Worm (Caenorhabditis elegans): ENCODE measurements around the gene Y25C1A.14.

DNA sequence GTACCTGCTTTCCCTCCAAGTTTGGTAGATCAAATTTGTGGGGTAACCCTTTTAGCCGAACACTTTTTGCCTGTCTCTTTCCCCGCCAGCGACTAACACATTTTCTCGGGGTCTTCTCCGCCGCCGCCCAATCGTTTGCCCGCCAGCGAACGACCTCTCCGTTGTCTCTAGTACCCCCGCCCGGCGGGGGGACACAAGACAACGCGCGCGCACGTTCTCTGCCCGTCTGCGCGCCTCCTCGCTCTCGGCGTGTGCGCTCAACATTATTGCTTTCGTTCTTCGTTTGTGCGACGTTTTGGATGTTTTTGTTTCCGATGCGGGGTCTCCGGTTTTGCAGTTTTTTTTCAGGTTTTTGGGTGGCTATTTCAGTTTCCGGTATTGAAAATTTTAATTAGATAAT lies 41.2 kb downstream of the Y25C1A.14 start:
- TF ChIP-seq akir-1 (GFP tag; optimal IDR thresholded peaks at IDR 0.05), result no peak
- TF ChIP-seq egl-44 (GFP tag; IDR thresholded peaks at IDR 0.05), result no peak
- no peak for TF ChIP-seq nhr-90 (tag; optimal IDR thresholded peaks at IDR 0.05)
- TF ChIP-seq B0035.1 (tag; optimal IDR thresholded peaks at IDR 0.05), result no peak
- TF ChIP-seq die-1 (tag; optimal IDR thresholded peaks at IDR 0.05), result no peak
- TF ChIP-seq pbrm-1 (GFP tag; IDR thresholded peaks at IDR 0.05), result no peak

Measured in whole organism, young adult.